Worm (Caenorhabditis elegans) whole organism, late embryonic: ENCODE measurements around the gene K07E12.2.

Source experiments
- C08G9.2 ChIP-seq: sonication (generic microtip); optimal IDR thresholded peaks from 2 replicates; lab custom pipeline; 2016; ENCODE audit warnings: mild to moderate bottlenecking, missing genetic modification characterization, moderate library complexity, missing compliant biosample characterization
- K02D7.2 ChIP-seq: sonication (generic microtip); optimal IDR thresholded peaks from 2 replicates; lab custom pipeline; 2017; ENCODE audit warnings: mild to moderate bottlenecking, missing genetic modification characterization, missing compliant biosample characterization
- K09A11.1 ChIP-seq: sonication (generic microtip); optimal IDR thresholded peaks from 2 replicates; lab custom pipeline; 2017; ENCODE audit warnings: antibody characterized with exemption, mild to moderate bottlenecking, missing genetic modification characterization, missing compliant biosample characterization; ENCODE audit not compliant: insufficient read depth
- ahr-1 ChIP-seq: sonication (generic microtip); optimal IDR thresholded peaks from 2 replicates; lab custom pipeline; 2016; ENCODE audit warnings: missing genetic modification characterization, missing compliant biosample characterization
- ama-1 ChIP-seq: fragments of 150-350 bp; optimal IDR thresholded peaks from 2 replicates; lab custom pipeline; 2014
- ceh-14 ChIP-seq: sonication (generic microtip); optimal IDR thresholded peaks from 2 replicates; lab custom pipeline; 2016; ENCODE audit warnings: missing genotype, missing genetic modification characterization, missing compliant biosample characterization
- ceh-18 ChIP-seq: sonication (generic microtip); optimal IDR thresholded peaks from 2 replicates; lab custom pipeline; 2016; ENCODE audit warnings: missing genetic modification characterization, missing compliant biosample characterization
- ceh-19 ChIP-seq: fragments of 200-800 bp; sonication (Bioruptor generic); optimal IDR thresholded peaks from 2 replicates; lab custom pipeline; 2018; ENCODE audit warnings: mild to moderate bottlenecking, missing genetic modification characterization, missing compliant biosample characterization
- ceh-31 ChIP-seq: sonication (generic microtip); optimal IDR thresholded peaks from 2 replicates; lab custom pipeline; 2016; ENCODE audit warnings: missing genetic modification characterization, missing compliant biosample characterization
- ceh-45 ChIP-seq: fragments of 200-800 bp; sonication (Bioruptor generic); IDR thresholded peaks from 2 replicates; pipeline ENCODE4 v1.3.6; 2022; ENCODE audit warnings: missing genetic modification reagents, missing genetic modification characterization, missing compliant biosample characterization
- ceh-48 ChIP-seq: sonication (generic microtip); optimal IDR thresholded peaks from 2 replicates; lab custom pipeline; 2016; ENCODE audit warnings: missing genetic modification characterization, inconsistent platforms, missing compliant biosample characterization
- dmd-4 ChIP-seq: sonication (generic microtip); optimal IDR thresholded peaks from 2 replicates; lab custom pipeline; 2016; ENCODE audit warnings: borderline replicate concordance, missing genetic modification characterization, missing compliant biosample characterization
- dve-1 ChIP-seq: sonication (generic microtip); optimal IDR thresholded peaks from 2 replicates; lab custom pipeline; 2017; ENCODE audit warnings: antibody characterized with exemption, mild to moderate bottlenecking, missing genetic modification characterization, missing compliant biosample characterization
- fkh-10 ChIP-seq: fragments of 150-350 bp; optimal IDR thresholded peaks from 2 replicates; lab custom pipeline; 2014; ENCODE audit warnings: missing biosample characterization, missing genetic modification reagents, missing genetic modification characterization
- fkh-6 ChIP-seq: sonication (generic microtip); optimal IDR thresholded peaks from 2 replicates; lab custom pipeline; 2016; ENCODE audit warnings: missing genetic modification characterization, missing compliant biosample characterization
- gmeb-2 ChIP-seq: sonication (generic microtip); optimal IDR thresholded peaks from 2 replicates; lab custom pipeline; 2016; ENCODE audit warnings: missing genetic modification characterization, inconsistent platforms, missing compliant biosample characterization
- hlh-15 ChIP-seq: sonication (generic microtip); optimal IDR thresholded peaks from 2 replicates; lab custom pipeline; 2016; ENCODE audit warnings: missing genetic modification characterization, missing compliant biosample characterization
- hlh-30 ChIP-seq: sonication (generic microtip); optimal IDR thresholded peaks from 2 replicates; lab custom pipeline; 2017; ENCODE audit warnings: antibody characterized with exemption, missing genetic modification characterization, missing compliant biosample characterization; ENCODE audit not compliant: insufficient read depth
- lim-6 ChIP-seq: sonication (generic microtip); optimal IDR thresholded peaks from 2 replicates; lab custom pipeline; 2016; ENCODE audit warnings: missing genetic modification characterization, missing compliant biosample characterization
- nfya-1 ChIP-seq: sonication (generic microtip); optimal IDR thresholded peaks from 2 replicates; lab custom pipeline; 2017; ENCODE audit warnings: missing genetic modification characterization, mild to moderate bottlenecking, missing compliant biosample characterization, antibody characterized with exemption, moderate library complexity
- nhr-11 ChIP-seq: fragments of 150-350 bp; optimal IDR thresholded peaks from 2 replicates; lab custom pipeline; 2014; ENCODE audit warnings: missing biosample characterization, missing genetic modification characterization
- npax-4 ChIP-seq: sonication (generic microtip); optimal IDR thresholded peaks from 2 replicates; lab custom pipeline; 2016; ENCODE audit warnings: missing genetic modification characterization, missing compliant biosample characterization
- pag-3 ChIP-seq: sonication (generic microtip); optimal IDR thresholded peaks from 2 replicates; lab custom pipeline; 2016; ENCODE audit warnings: missing compliant biosample characterization, missing genetic modification characterization, borderline replicate concordance
- pha-2 ChIP-seq: sonication (generic microtip); optimal IDR thresholded peaks from 2 replicates; lab custom pipeline; 2017; ENCODE audit warnings: mild to moderate bottlenecking, missing genetic modification characterization, missing compliant biosample characterization
- pha-4 ChIP-seq: fragments of 150-350 bp; optimal IDR thresholded peaks from 2 replicates; lab custom pipeline; 2018; ENCODE audit warnings: missing biosample characterization, missing genetic modification reagents, missing genetic modification characterization
- pros-1 ChIP-seq: fragments of 150-350 bp; optimal IDR thresholded peaks from 2 replicates; lab custom pipeline; 2014; ENCODE audit warnings: missing biosample characterization, missing genetic modification reagents, missing genetic modification characterization
- ref-2 ChIP-seq: sonication (generic microtip); optimal IDR thresholded peaks from 2 replicates; lab custom pipeline; 2016; ENCODE audit warnings: missing genetic modification characterization, missing compliant biosample characterization
- rnt-1 ChIP-seq: sonication (generic microtip); optimal IDR thresholded peaks from 2 replicates; lab custom pipeline; 2016; ENCODE audit warnings: missing genetic modification characterization, missing compliant biosample characterization
- tbx-2 ChIP-seq: sonication (generic microtip); optimal IDR thresholded peaks from 2 replicates; lab custom pipeline; 2016; ENCODE audit warnings: missing genetic modification characterization, missing compliant biosample characterization
- tbx-7 ChIP-seq: sonication (generic microtip); optimal IDR thresholded peaks from 2 replicates; lab custom pipeline; 2016; ENCODE audit warnings: missing genotype, missing genetic modification characterization, missing compliant biosample characterization
- unc-42 ChIP-seq: sonication (generic microtip); optimal IDR thresholded peaks from 2 replicates; lab custom pipeline; 2016; ENCODE audit warnings: missing genotype, missing genetic modification characterization, missing compliant biosample characterization
- unc-55 ChIP-seq: sonication (generic microtip); optimal IDR thresholded peaks from 2 replicates; lab custom pipeline; 2017; ENCODE audit warnings: missing biosample characterization, missing genetic modification reagents, missing genetic modification characterization

The K07E12.2 gene

ce11 chrIII:6736971-6737370 lies at the start of gene K07E12.2:
Gene K07E12.2 (plus strand): TSS chrIII:6737271.
- no peak for TF ChIP-seq pros-1 (tag; lab: Kevin White, UChicago)
- no peak for TF ChIP-seq tbx-2 (tag; lab: Kevin White, UChicago)
- no peak for TF ChIP-seq unc-55 (GFP tag; lab: Kevin White, UChicago)
- TF ChIP-seq ceh-19 = no peak
- no peak for TF ChIP-seq ceh-14
- TF ChIP-seq ceh-31 (tag; lab: Kevin White, UChicago) = no peak
- TF ChIP-seq nfya-1 (tag; lab: Kevin White, UChicago) = no peak

ce11 chrIII:6690490-6690889 lies 46.6 kb upstream of the K07E12.2 start:
- TF ChIP-seq unc-42 (tag; lab: Kevin White, UChicago) (peak; percentile 8), ref-2 (no peak)

ce11 chrIII:6693285-6693684 lies 43.8 kb upstream of the K07E12.2 start:
- TF ChIP-seq unc-42 (tag; lab: Kevin White, UChicago) = no peak
- no peak for TF ChIP-seq K09A11.1
- no peak for TF ChIP-seq dve-1 (tag; lab: Kevin White, UChicago)
- TF ChIP-seq npax-4 = no peak
- TF ChIP-seq, all 69 proteins: peak for 0

- TF ChIP-seq hlh-15 (tag; lab: Kevin White, UChicago) (no peak), nfya-1 (tag; lab: Kevin White, UChicago) (peak; percentile 12), pha-2 (tag; lab: Kevin White, UChicago) (no peak), ceh-31 (tag; lab: Kevin White, UChicago) (peak; percentile 54), rnt-1 (tag; lab: Kevin White, UChicago) (no peak), nhr-11 (tag; lab: Kevin White, UChicago) (no peak), ceh-18 (tag; lab: Kevin White, UChicago) (no peak), C08G9.2 (tag; lab: Kevin White, UChicago) (peak; percentile 4), ceh-48 (tag; lab: Kevin White, UChicago) (no peak), dmd-4 (tag; lab: Kevin White, UChicago) (no peak)
Observed at ce11 chrIII:6695189-6695588, 41.9 kb upstream of the K07E12.2 start.

- TF ChIP-seq ceh-45 (GFP tag; lab: Robert Waterston, UW) (no peak), K02D7.2 (tag; lab: Kevin White, UChicago) (no peak), hlh-30 (tag; lab: Kevin White, UChicago) (no peak), fkh-10 (GFP tag; lab: Kevin White, UChicago) (no peak), ama-1 (lab: Kevin White, UChicago) (no peak), dve-1 (tag; lab: Kevin White, UChicago) (no peak), nhr-11 (tag; lab: Kevin White, UChicago) (no peak), gmeb-2 (tag; lab: Kevin White, UChicago) (no peak), pha-4 (tag; lab: Kevin White, UChicago) (no peak), dmd-4 (tag; lab: Kevin White, UChicago) (no peak), rnt-1 (tag; lab: Kevin White, UChicago) (no peak), fkh-6 (no peak)
Observed at ce11 chrIII:6705515-6705914, 31.6 kb upstream of the K07E12.2 start, which contains the start of gene F37A4.6. Gene F37A4.6 (plus strand): TSS chrIII:6705815.

- TF ChIP-seq tbx-2 (tag; lab: Kevin White, UChicago) (peak; percentile 8), pag-3 (tag; lab: Kevin White, UChicago) (no peak), ref-2 (peak; percentile 55), ceh-31 (tag; lab: Kevin White, UChicago) (peak; percentile 29), lim-6 (tag; lab: Kevin White, UChicago) (no peak), tbx-7 (tag; lab: Kevin White, UChicago) (no peak), ahr-1 (tag; lab: Kevin White, UChicago) (no peak), nfya-1 (tag; lab: Kevin White, UChicago) (peak; percentile 10)
Observed at ce11 chrIII:6709983-6710382, 27.1 kb upstream of the K07E12.2 start, which contains the start of gene isw-1. Gene isw-1 (minus strand): TSS chrIII:6710100.
